Worm (Caenorhabditis elegans) whole organism, mixed stage, embryonic: ENCODE results near the gene C03B1.17.

ENCODE experiments used
- M03D4.4 ChIP-seq: sonication (generic microtip); optimal IDR thresholded peaks from 2 replicates; lab custom pipeline; 2017; ENCODE audit warnings: mild to moderate bottlenecking, missing genetic modification characterization, missing compliant biosample characterization
- bed-3 ChIP-seq: fragments of 200-800 bp; sonication (Bioruptor generic); optimal IDR thresholded peaks from 3 replicates; lab custom pipeline; 2018; ENCODE audit warnings: mild to moderate bottlenecking, missing genetic modification characterization, moderate library complexity, missing compliant biosample characterization
- blmp-1 ChIP-seq: fragments of 150-350 bp; optimal IDR thresholded peaks from 2 replicates; lab custom pipeline; 2014; ENCODE audit warnings: missing biosample characterization, missing genetic modification characterization
- ceh-39 ChIP-seq: fragments of 150-350 bp; optimal IDR thresholded peaks from 2 replicates; lab custom pipeline; 2014; ENCODE audit warnings: missing biosample characterization, missing genetic modification characterization
- ceh-43 ChIP-seq: fragments of 200-800 bp; sonication (Bioruptor generic); optimal IDR thresholded peaks from 2 replicates; lab custom pipeline; 2018; ENCODE audit warnings: mild to moderate bottlenecking, missing genetic modification characterization, moderate library complexity, missing compliant biosample characterization
- cnd-1 ChIP-seq: fragments of 200-800 bp; sonication (Bioruptor generic); optimal IDR thresholded peaks from 2 replicates; lab custom pipeline; 2018; ENCODE audit warnings: mild to moderate bottlenecking, missing genetic modification characterization, missing compliant biosample characterization
- drap-1 ChIP-seq: fragments of 200-800 bp; sonication (Bioruptor generic); optimal IDR thresholded peaks from 3 replicates; lab custom pipeline; 2018; ENCODE audit warnings: mild to moderate bottlenecking, missing genetic modification characterization, missing compliant biosample characterization
- elt-3 ChIP-seq: fragments of 150-350 bp; optimal IDR thresholded peaks from 2 replicates; lab custom pipeline; 2014; ENCODE audit warnings: missing biosample characterization, missing genetic modification characterization
- flh-1 ChIP-seq: fragments of 200-800 bp; sonication (Bioruptor generic); optimal IDR thresholded peaks from 2 replicates; lab custom pipeline; 2018; ENCODE audit warnings: mild to moderate bottlenecking, missing genetic modification characterization, moderate library complexity, missing compliant biosample characterization
- ham-2 ChIP-seq: fragments of 200-800 bp; sonication (Bioruptor generic); optimal IDR thresholded peaks from 2 replicates; lab custom pipeline; 2018; ENCODE audit warnings: mild to moderate bottlenecking, missing genetic modification characterization, missing compliant biosample characterization
- hlh-1 ChIP-seq: fragments of 150-350 bp; optimal IDR thresholded peaks from 2 replicates; lab custom pipeline; 2014; ENCODE audit warnings: missing biosample characterization, missing genetic modification reagents, missing genetic modification characterization
- lin-13 ChIP-seq: fragments of 150-350 bp; optimal IDR thresholded peaks from 2 replicates; lab custom pipeline; 2014; ENCODE audit warnings: missing biosample characterization, missing genetic modification characterization
- lin-32 ChIP-seq: fragments of 200-800 bp; sonication (Bioruptor generic); optimal IDR thresholded peaks from 2 replicates; lab custom pipeline; 2018; ENCODE audit warnings: mild to moderate bottlenecking, missing genetic modification characterization, missing compliant biosample characterization
- lsy-2 ChIP-seq: fragments of 150-350 bp; optimal IDR thresholded peaks from 2 replicates; lab custom pipeline; 2014; ENCODE audit warnings: missing biosample characterization, missing genetic modification characterization
- mep-1 ChIP-seq: fragments of 150-350 bp; optimal IDR thresholded peaks from 2 replicates; lab custom pipeline; 2017; ENCODE audit warnings: missing biosample characterization, missing genetic modification reagents, missing genetic modification characterization, inconsistent platforms
- mls-2 ChIP-seq: sonication (generic microtip); optimal IDR thresholded peaks from 2 replicates; lab custom pipeline; 2016; ENCODE audit warnings: mild to moderate bottlenecking, missing genetic modification characterization, moderate library complexity, missing compliant biosample characterization
- nhr-12 ChIP-seq: fragments of 150-350 bp; optimal IDR thresholded peaks from 2 replicates; lab custom pipeline; 2014; ENCODE audit warnings: missing biosample characterization, missing genetic modification characterization
- nhr-28 ChIP-seq: fragments of 150-350 bp; optimal IDR thresholded peaks from 2 replicates; lab custom pipeline; 2014; ENCODE audit warnings: missing biosample characterization, missing genetic modification characterization
- nhr-76 ChIP-seq: sonication (generic microtip); optimal IDR thresholded peaks from 2 replicates; lab custom pipeline; 2017; ENCODE audit warnings: missing biosample characterization, missing genetic modification characterization
- pha-4 ChIP-seq: fragments of 150-350 bp; optimal IDR thresholded peaks from 2 replicates; lab custom pipeline; 2018; ENCODE audit warnings: missing biosample characterization, missing genetic modification reagents, missing genetic modification characterization
- snpc-4 ChIP-seq: fragments of 150-350 bp; optimal IDR thresholded peaks from 2 replicates; lab custom pipeline; 2014; ENCODE audit warnings: missing biosample characterization, missing genetic modification characterization
- tbx-8 ChIP-seq: fragments of 200-800 bp; sonication (Bioruptor generic); optimal IDR thresholded peaks from 2 replicates; lab custom pipeline; 2018; ENCODE audit warnings: mild to moderate bottlenecking, missing genetic modification characterization, moderate library complexity, missing compliant biosample characterization
- unc-120 ChIP-seq: sonication (generic microtip); optimal IDR thresholded peaks from 2 replicates; lab custom pipeline; 2017; ENCODE audit warnings: missing genetic modification characterization, missing compliant biosample characterization; ENCODE audit not compliant: poor library complexity, severe bottlenecking
- unc-62 ChIP-seq: fragments of 150-350 bp; optimal IDR thresholded peaks from 2 replicates; lab custom pipeline; 2014; ENCODE audit warnings: missing biosample characterization, missing genetic modification reagents, missing genetic modification characterization
- zip-8 ChIP-seq: fragments of 150-350 bp; optimal IDR thresholded peaks from 2 replicates; lab custom pipeline; 2014; ENCODE audit warnings: missing biosample characterization, missing genetic modification characterization
- ztf-11 ChIP-seq: fragments of 150-350 bp; optimal IDR thresholded peaks from 2 replicates; lab custom pipeline; 2014; ENCODE audit warnings: missing biosample characterization, missing genetic modification characterization

Gene C03B1.17

DNA sequence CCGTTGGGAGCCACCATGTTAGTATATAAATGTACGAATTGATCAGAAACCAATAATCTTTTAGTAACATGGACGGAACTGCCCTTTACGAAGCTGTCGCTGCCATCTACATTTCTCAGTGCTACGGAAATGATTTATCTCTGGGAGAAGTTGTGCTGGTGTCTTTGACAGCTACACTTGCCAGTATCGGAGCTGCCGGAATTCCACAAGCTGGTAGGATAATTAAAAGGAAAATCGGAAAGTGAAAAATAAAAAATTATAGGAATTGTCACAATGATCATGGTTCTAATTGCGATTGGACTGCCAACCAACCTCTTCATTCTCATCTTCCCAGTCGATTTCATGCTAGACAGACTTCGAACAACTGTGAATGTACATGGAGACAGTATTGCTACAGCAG, 32.5 kb downstream of the C03B1.17 start:
- no peak for TF ChIP-seq M03D4.4 (tag; lab: Kevin White, UChicago)
- no peak for TF ChIP-seq tbx-8 (GFP tag; lab: Kevin White, UChicago)
- no peak for TF ChIP-seq unc-120 (tag; lab: Kevin White, UChicago)
- TF ChIP-seq flh-1 (GFP tag; lab: Kevin White, UChicago), result no peak
- no peak for TF ChIP-seq ceh-39 (tag; lab: Kevin White, UChicago)
- TF ChIP-seq, all 35 proteins: peak for 0

DNA sequence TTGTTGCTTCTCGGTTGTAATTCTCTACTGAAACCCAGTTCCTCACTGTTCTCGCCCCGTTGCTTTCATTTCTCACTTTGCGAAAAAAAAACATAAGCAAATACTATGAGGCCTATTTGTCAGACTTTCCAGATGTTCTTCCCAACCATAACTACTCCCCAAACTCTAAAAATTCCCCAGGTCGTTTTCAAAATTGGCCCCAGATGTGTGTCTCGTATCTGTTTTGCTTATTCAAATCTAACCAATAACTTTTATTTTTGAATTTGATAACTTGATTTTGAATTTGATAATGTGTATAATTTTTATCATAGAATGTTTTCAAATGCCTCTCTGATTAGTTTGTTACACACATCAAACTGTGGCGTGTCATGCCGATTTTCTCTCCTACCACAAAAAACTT, 34.4 kb downstream of the C03B1.17 start:
- no peak for TF ChIP-seq nhr-28 (tag; lab: Kevin White, UChicago)
- no peak for TF ChIP-seq mls-2 (tag; lab: Kevin White, UChicago)
- no peak for TF ChIP-seq cnd-1
- TF ChIP-seq bed-3 (GFP tag; lab: Kevin White, UChicago), result no peak
- TF ChIP-seq drap-1 (GFP tag; lab: Kevin White, UChicago), result no peak
- TF ChIP-seq lin-13 (tag; lab: Kevin White, UChicago), result no peak

DNA sequence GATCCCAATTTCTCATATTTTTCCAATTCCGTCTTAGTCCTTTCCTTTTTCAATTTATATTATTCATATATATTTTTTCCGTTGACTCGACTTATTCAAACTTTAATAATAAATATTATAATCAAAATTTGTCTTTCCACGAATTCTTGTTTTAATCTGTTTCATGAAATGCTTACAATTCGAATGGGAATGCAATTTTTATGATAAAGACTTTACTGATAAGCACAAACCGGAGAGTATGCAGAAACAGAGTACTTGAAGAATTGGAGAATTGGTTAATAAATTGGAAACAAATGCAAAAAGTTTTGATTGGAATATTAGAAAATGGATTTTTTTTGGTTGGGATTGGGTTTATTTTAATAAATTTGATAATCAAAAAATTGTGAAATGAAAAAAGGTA, 34.8 kb downstream of the C03B1.17 start:
- TF ChIP-seq mls-2 (tag; lab: Kevin White, UChicago), result no peak
- no peak for TF ChIP-seq lsy-2
- TF ChIP-seq mep-1 (tag; lab: Kevin White, UChicago), result no peak
- no peak for TF ChIP-seq elt-3 (tag; lab: Kevin White, UChicago)
- no peak for TF ChIP-seq unc-120 (tag; lab: Kevin White, UChicago)
- no peak for TF ChIP-seq nhr-28 (tag; lab: Kevin White, UChicago)
- no peak for TF ChIP-seq nhr-76 (tag; lab: Kevin White, UChicago)
- no peak for TF ChIP-seq lin-32 (GFP tag; lab: Kevin White, UChicago)
- no peak for TF ChIP-seq ham-2 (GFP tag; lab: Kevin White, UChicago)
- no peak for TF ChIP-seq blmp-1 (tag; lab: Kevin White, UChicago)

DNA sequence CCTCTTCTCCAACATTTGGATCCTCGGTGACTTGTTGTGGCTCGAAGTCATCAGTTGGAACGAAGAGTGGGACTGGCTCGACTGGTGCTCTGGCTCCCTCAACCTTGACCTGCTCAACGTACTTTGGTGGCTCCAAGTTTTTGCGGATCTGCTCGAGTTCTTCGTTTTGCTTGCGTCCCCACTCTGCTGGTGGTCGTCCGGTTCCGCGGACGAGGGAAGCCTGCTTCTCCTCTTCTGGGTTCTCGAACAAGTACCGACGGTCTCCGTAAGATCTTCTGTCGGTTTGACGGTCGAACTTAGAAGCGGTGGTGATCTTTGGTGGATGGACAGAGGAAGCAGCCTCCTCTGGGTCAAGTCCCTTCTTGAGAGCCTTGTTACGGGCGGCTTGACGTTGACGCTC, 35.3 kb downstream of the C03B1.17 start:
- TF ChIP-seq ceh-43 (no peak), snpc-4 (tag; lab: Kevin White, UChicago) (no peak), ztf-11 (tag; lab: Kevin White, UChicago) (no peak), nhr-12 (tag; lab: Kevin White, UChicago) (no peak), ceh-39 (tag; lab: Kevin White, UChicago) (no peak)

DNA sequence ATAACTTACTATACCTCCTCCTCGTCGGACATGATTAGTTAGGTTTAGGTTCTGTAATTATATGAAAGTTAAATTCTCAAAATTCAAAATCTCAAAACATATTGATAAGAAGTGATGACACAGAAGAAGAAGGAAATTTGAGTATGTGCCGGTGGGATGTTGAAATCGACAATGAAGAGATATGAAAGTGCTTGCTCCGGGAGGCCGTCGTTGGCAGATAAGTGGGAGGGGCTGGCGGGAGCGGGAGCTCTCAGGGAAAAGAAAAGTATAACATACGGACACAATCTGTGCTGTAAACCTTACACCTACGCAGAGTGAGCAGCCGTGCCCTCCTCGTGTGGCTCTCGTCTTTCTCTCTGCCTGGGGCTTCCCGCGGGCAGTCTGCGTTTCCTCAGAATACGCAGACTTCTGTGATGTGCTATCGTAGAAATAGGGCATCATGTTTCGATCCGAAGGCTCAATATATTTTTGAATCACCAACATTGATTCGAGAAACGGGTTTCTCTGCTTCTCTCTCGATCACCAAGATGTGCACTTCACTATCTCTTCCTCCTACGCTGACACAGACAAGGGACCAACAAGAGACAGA, 36.8 kb downstream of the C03B1.17 start, which contains the start of gene mup-2:
TSS of gene mup-2 (minus strand) at position 51 of the 589 bp plus-strand sequence.
- TF ChIP-seq unc-120 (tag; lab: Kevin White, UChicago), result peak; percentile 93
- TF ChIP-seq tbx-8 (GFP tag; lab: Kevin White, UChicago), result no peak
- TF ChIP-seq hlh-1 (tag; lab: Kevin White, UChicago), result peak; percentile 96
- peak; percentile 75 for TF ChIP-seq unc-62

DNA sequence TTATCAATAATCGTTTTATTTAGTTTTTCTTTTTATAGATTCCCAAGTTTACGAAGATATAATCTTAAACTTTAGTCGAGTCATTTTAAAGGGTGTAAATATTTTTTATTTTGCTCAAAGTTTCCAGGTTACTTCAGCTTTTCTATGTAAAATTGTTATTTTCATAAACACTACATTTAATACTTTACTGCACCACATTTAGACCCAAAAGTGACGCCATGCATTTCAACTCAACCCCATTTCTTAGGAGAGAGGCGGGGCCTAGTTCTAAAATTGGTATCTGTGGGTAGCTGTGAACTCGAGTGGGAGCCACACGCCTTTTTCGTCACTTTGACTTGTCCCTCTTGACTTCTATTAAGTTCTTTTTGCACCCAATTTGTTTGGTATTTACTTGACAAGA, 39.1 kb downstream of the C03B1.17 start, which contains the start of gene T22E5.1:
TSS of gene T22E5.1 (plus strand) at position 301 of the 400 bp plus-strand sequence.
- TF ChIP-seq pha-4 (tag; lab: Kevin White, UChicago), result no peak
- TF ChIP-seq M03D4.4 (tag; lab: Kevin White, UChicago), result no peak
- TF ChIP-seq tbx-8 (GFP tag; lab: Kevin White, UChicago), result no peak
- no peak for TF ChIP-seq lin-32 (GFP tag; lab: Kevin White, UChicago)

DNA sequence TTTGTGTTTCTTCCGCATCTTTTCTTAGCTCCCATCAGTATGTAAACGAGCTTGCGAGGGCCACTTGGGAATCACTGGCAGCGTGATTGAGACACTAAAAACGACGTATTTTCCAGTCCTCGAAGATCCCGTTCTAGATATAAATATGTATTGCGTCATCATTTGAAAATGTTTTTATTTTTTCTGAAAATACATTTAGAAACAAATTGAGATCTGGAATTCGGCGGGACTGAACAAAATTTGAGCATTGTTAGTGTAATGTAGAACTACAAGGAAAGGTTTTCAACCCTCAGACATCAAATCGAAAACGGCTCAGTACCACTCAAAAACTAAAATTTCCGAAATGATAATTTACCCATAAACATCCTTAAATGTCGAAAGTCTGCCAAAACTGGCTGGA, 40.1 kb downstream of the C03B1.17 start:
- TF ChIP-seq elt-3 (tag; lab: Kevin White, UChicago) (no peak), zip-8 (peak; percentile 82)
